Fruit fly (Drosophila melanogaster) whole organism, embryonic: ENCODE results near the gene Cep135.
A peak's percentile ranks its signal among the peaks of the same experiment; 100 is the strongest.

Experiments used
- Aef1 ChIP-seq: fragments of 200-800 bp; sonication (Bioruptor generic); IDR thresholded peaks from 3 replicates; pipeline ENCODE4 v1.3.6; 2022; ENCODE audit warnings: missing biosample characterization, missing genetic modification characterization
- Atf3 ChIP-seq: fragments of 200-800 bp; sonication (Bioruptor generic); optimal IDR thresholded peaks from 3 replicates; lab custom pipeline; 2016; ENCODE audit warnings: missing biosample characterization, missing genetic modification characterization
- CG10366 ChIP-seq: fragments of 200-800 bp; sonication (Bioruptor generic); IDR thresholded peaks from 2 replicates; pipeline ENCODE4 v1.3.6; 2022; ENCODE audit warnings: missing biosample characterization, missing genetic modification characterization
- CG10462 ChIP-seq: fragments of 200-800 bp; sonication (Bioruptor generic); optimal IDR thresholded peaks from 2 replicates; lab custom pipeline; 2016; ENCODE audit warnings: missing biosample characterization, missing genetic modification characterization
- CG12769 ChIP-seq: fragments of 200-800 bp; sonication (Bioruptor generic); optimal IDR thresholded peaks from 2 replicates; lab custom pipeline; 2019; ENCODE audit warnings: missing biosample characterization, mild to moderate bottlenecking, missing genetic modification characterization, moderate library complexity
- CG13123 ChIP-seq: fragments of 200-800 bp; sonication (Bioruptor generic); optimal IDR thresholded peaks from 2 replicates; lab custom pipeline; 2016; ENCODE audit warnings: missing biosample characterization, missing genetic modification characterization
- CG13624 ChIP-seq: fragments of 200-800 bp; sonication (Bioruptor generic); optimal IDR thresholded peaks from 2 replicates; lab custom pipeline; 2016; ENCODE audit warnings: missing biosample characterization, missing genetic modification characterization
- CG14441 ChIP-seq: fragments of 200-800 bp; sonication (Bioruptor generic); IDR thresholded peaks from 2 replicates; pipeline ENCODE4 v1.3.6; 2022; ENCODE audit warnings: missing biosample characterization, missing genetic modification characterization
- CG14965 ChIP-seq: fragments of 200-800 bp; sonication (Bioruptor generic); optimal IDR thresholded peaks from 2 replicates; lab custom pipeline; 2016; ENCODE audit warnings: missing biosample characterization, missing genetic modification characterization, borderline replicate concordance
- CG16779 ChIP-seq: fragments of 200-800 bp; sonication (Bioruptor generic); IDR thresholded peaks from 2 replicates; pipeline ENCODE4 v1.3.6; 2022; ENCODE audit warnings: missing biosample characterization, missing genetic modification characterization
- CG1832 ChIP-seq: fragments of 200-800 bp; sonication (Bioruptor generic); optimal IDR thresholded peaks from 2 replicates; lab custom pipeline; 2017; ENCODE audit warnings: missing biosample characterization, mild to moderate bottlenecking, missing genetic modification characterization, inconsistent platforms
- CG2120 ChIP-seq: fragments of 200-800 bp; sonication (Bioruptor generic); optimal IDR thresholded peaks from 3 replicates; lab custom pipeline; 2016; ENCODE audit warnings: missing biosample characterization, missing genetic modification characterization
- CG2129 ChIP-seq: fragments of 200-800 bp; sonication (Bioruptor generic); IDR thresholded peaks from 2 replicates; pipeline ENCODE4 v1.3.6; 2022; ENCODE audit warnings: missing biosample characterization, missing genetic modification characterization; ENCODE audit not compliant: partially characterized antibody
- CG2678 ChIP-seq: fragments of 200-800 bp; sonication (Bioruptor generic); optimal IDR thresholded peaks from 3 replicates; lab custom pipeline; 2019; ENCODE audit warnings: missing biosample characterization, mild to moderate bottlenecking, missing genetic modification characterization, moderate library complexity
- CG30020 ChIP-seq: fragments of 200-800 bp; optimal IDR thresholded peaks from 2 replicates; lab custom pipeline; 2019; ENCODE audit warnings: missing biosample characterization, mild to moderate bottlenecking, missing genetic modification characterization, moderate library complexity
- CG3065 ChIP-seq: fragments of 200-800 bp; sonication (Bioruptor generic); optimal IDR thresholded peaks from 2 replicates; lab custom pipeline; 2016; ENCODE audit warnings: missing biosample characterization, missing genetic modification characterization
- CG31441 ChIP-seq: fragments of 200-800 bp; sonication (Bioruptor generic); IDR thresholded peaks from 2 replicates; pipeline ENCODE4 v1.3.6; 2022; ENCODE audit warnings: missing biosample characterization, missing genetic modification characterization
- CG3407 ChIP-seq: fragments of 200-800 bp; sonication (Bioruptor generic); optimal IDR thresholded peaks from 2 replicates; lab custom pipeline; 2018; ENCODE audit warnings: missing biosample characterization, mild to moderate bottlenecking, missing genetic modification characterization
- CG4328 ChIP-seq: fragments of 200-800 bp; sonication (Bioruptor generic); optimal IDR thresholded peaks from 3 replicates; lab custom pipeline; 2017; ENCODE audit warnings: missing biosample characterization, missing genetic modification reagents, missing genetic modification characterization
- CG43689 ChIP-seq: fragments of 200-800 bp; sonication (Bioruptor generic); IDR thresholded peaks from 2 replicates; pipeline ENCODE4 v1.3.6; 2022; ENCODE audit warnings: missing biosample characterization, missing genetic modification characterization
- CG6689 ChIP-seq: fragments of 200-800 bp; sonication (Bioruptor generic); IDR thresholded peaks from 2 replicates; pipeline ENCODE4 v1.3.6; 2022; ENCODE audit warnings: missing biosample characterization, missing genetic modification characterization
- CG6854 ChIP-seq: fragments of 200-800 bp; sonication (Bioruptor generic); optimal IDR thresholded peaks from 3 replicates; lab custom pipeline; 2017; ENCODE audit warnings: missing biosample characterization, mild to moderate bottlenecking, missing genetic modification characterization
- CG7271 ChIP-seq: fragments of 200-800 bp; sonication (Bioruptor generic); optimal IDR thresholded peaks from 2 replicates; lab custom pipeline; 2018; ENCODE audit warnings: missing biosample characterization, mild to moderate bottlenecking, missing genetic modification characterization, moderate library complexity
- CG8924 ChIP-seq: fragments of 200-800 bp; optimal IDR thresholded peaks from 3 replicates; lab custom pipeline; 2019; ENCODE audit warnings: missing biosample characterization, mild to moderate bottlenecking, missing genetic modification characterization, moderate library complexity
- Chrac-16 ChIP-seq: fragments of 200-800 bp; sonication (Bioruptor generic); optimal IDR thresholded peaks from 3 replicates; lab custom pipeline; 2016; ENCODE audit warnings: missing biosample characterization, missing genetic modification characterization
- D19A ChIP-seq: fragments of 200-800 bp; optimal IDR thresholded peaks from 3 replicates; lab custom pipeline; 2019; ENCODE audit warnings: missing biosample characterization, mild to moderate bottlenecking, missing genetic modification characterization, moderate library complexity
- D19B ChIP-seq: fragments of 200-800 bp; sonication (Bioruptor generic); optimal IDR thresholded peaks from 2 replicates; lab custom pipeline; 2017; ENCODE audit warnings: missing biosample characterization, mild to moderate bottlenecking, missing genetic modification characterization
- Dad ChIP-seq: fragments of 200-800 bp; sonication (Bioruptor generic); optimal IDR thresholded peaks from 3 replicates; lab custom pipeline; 2016; ENCODE audit warnings: missing biosample characterization, missing genetic modification characterization
- Dbx ChIP-seq: fragments of 200-800 bp; sonication (Bioruptor generic); IDR thresholded peaks from 3 replicates; pipeline ENCODE4 v1.3.6; 2022; ENCODE audit warnings: missing biosample characterization, missing genetic modification characterization
- Gug ChIP-seq: fragments of 200-800 bp; sonication (Bioruptor generic); IDR thresholded peaks from 4 replicates; pipeline ENCODE4 v1.3.6; 2022; ENCODE audit warnings: missing biosample characterization, missing genetic modification characterization
- H2.0 ChIP-seq: fragments of 200-800 bp; sonication (Bioruptor generic); IDR thresholded peaks from 2 replicates; pipeline ENCODE4 v1.3.6; 2022; ENCODE audit warnings: missing biosample characterization, missing genetic modification characterization
- HLHmδ ChIP-seq: fragments of 200-800 bp; sonication (Bioruptor generic); optimal IDR thresholded peaks from 2 replicates; lab custom pipeline; 2018; ENCODE audit warnings: missing biosample characterization, mild to moderate bottlenecking, missing genetic modification characterization, moderate library complexity
- Hr78 ChIP-seq, 2 experiments: fragments of 200-800 bp in 1 of 2; fragments of >200 bp in 1 of 2; sonication (Bioruptor generic) in 1 of 2; optimal IDR thresholded peaks; 2 replicates each; lab custom pipeline; 2017 to 2019; ENCODE audit warnings: missing biosample characterization in 2 of 2, missing genetic modification characterization in 2 of 2, mild to moderate bottlenecking in 1 of 2, moderate library complexity in 1 of 2
- Mes4 ChIP-seq: fragments of 200-800 bp; sonication (Bioruptor generic); optimal IDR thresholded peaks from 2 replicates; lab custom pipeline; 2016; ENCODE audit warnings: missing biosample characterization, missing genetic modification characterization
- NK7.1 ChIP-seq: fragments of 200-800 bp; sonication (Bioruptor generic); optimal IDR thresholded peaks from 3 replicates; lab custom pipeline; 2016; ENCODE audit warnings: missing biosample characterization, missing genetic modification characterization
- aop ChIP-seq: fragments of 200-800 bp; sonication (Bioruptor generic); IDR thresholded peaks from 2 replicates; pipeline ENCODE4 v1.3.6; 2022; ENCODE audit warnings: missing biosample characterization, missing genetic modification characterization
- bab2 ChIP-seq: fragments of 200-800 bp; sonication (Bioruptor generic); optimal IDR thresholded peaks from 2 replicates; lab custom pipeline; 2016; ENCODE audit warnings: missing biosample characterization, missing genetic modification characterization
- bigmax ChIP-seq: fragments of 200-800 bp; sonication (Bioruptor generic); optimal IDR thresholded peaks from 2 replicates; lab custom pipeline; 2018; ENCODE audit warnings: missing biosample characterization, mild to moderate bottlenecking, missing genetic modification characterization
- cwo ChIP-seq: fragments of 200-800 bp; sonication (Bioruptor generic); optimal IDR thresholded peaks from 3 replicates; lab custom pipeline; 2017; ENCODE audit warnings: missing biosample characterization, missing genetic modification characterization, mild to moderate bottlenecking, moderate library complexity, missing genetic modification reagents
- dysf ChIP-seq: fragments of 200-800 bp; sonication (Bioruptor generic); IDR thresholded peaks from 3 replicates; pipeline ENCODE4 v1.3.6; 2022; ENCODE audit warnings: missing biosample characterization, missing genetic modification characterization
- gt ChIP-seq: fragments of 200-800 bp; sonication (Bioruptor generic); IDR thresholded peaks from 2 replicates; pipeline ENCODE4 v1.3.6; 2022; ENCODE audit warnings: missing biosample characterization, missing genetic modification characterization
- hb ChIP-seq: fragments of 200-800 bp; sonication (Bioruptor generic); IDR thresholded peaks from 3 replicates; pipeline ENCODE4 v1.3.6; 2022; ENCODE audit warnings: missing biosample characterization, missing genetic modification characterization; ENCODE audit not compliant: partially characterized antibody
- kni ChIP-seq: fragments of 200-800 bp; sonication (Bioruptor generic); optimal IDR thresholded peaks from 3 replicates; lab custom pipeline; 2017; ENCODE audit warnings: mild to moderate bottlenecking, missing biosample characterization, missing genetic modification reagents, missing genetic modification characterization
- nmo ChIP-seq: fragments of 200-800 bp; sonication (Bioruptor generic); optimal IDR thresholded peaks from 2 replicates; lab custom pipeline; 2018; ENCODE audit warnings: missing biosample characterization, mild to moderate bottlenecking, missing genetic modification characterization, moderate library complexity
- oc ChIP-seq: fragments of 200-800 bp; sonication (Bioruptor generic); optimal IDR thresholded peaks from 2 replicates; lab custom pipeline; 2018; ENCODE audit warnings: missing biosample characterization, mild to moderate bottlenecking, missing genetic modification characterization, moderate library complexity
- org-1 ChIP-seq: fragments of 200-800 bp; sonication (Bioruptor generic); optimal IDR thresholded peaks from 2 replicates; lab custom pipeline; 2017; ENCODE audit warnings: missing biosample characterization, missing genetic modification characterization
- schlank ChIP-seq: fragments of 200-800 bp; sonication (Bioruptor generic); optimal IDR thresholded peaks from 2 replicates; lab custom pipeline; 2018; ENCODE audit warnings: missing biosample characterization, mild to moderate bottlenecking, missing genetic modification characterization
- ssp ChIP-seq: fragments of 200-800 bp; sonication (Bioruptor generic); IDR thresholded peaks from 2 replicates; pipeline ENCODE4 v1.3.6; 2022; ENCODE audit warnings: missing biosample characterization, missing genetic modification characterization
- sug ChIP-seq: fragments of 200-800 bp; optimal IDR thresholded peaks from 2 replicates; lab custom pipeline; 2019; ENCODE audit warnings: missing biosample characterization, mild to moderate bottlenecking, missing genetic modification characterization, moderate library complexity
- vfl ChIP-seq: fragments of 200-800 bp; sonication (Bioruptor generic); optimal IDR thresholded peaks from 2 replicates; lab custom pipeline; 2016; ENCODE audit warnings: missing biosample characterization, missing genetic modification characterization
- vnd ChIP-seq: fragments of 200-800 bp; sonication (Bioruptor generic); IDR thresholded peaks from 3 replicates; pipeline ENCODE4 v1.3.6; 2022; ENCODE audit warnings: missing biosample characterization, missing genetic modification characterization; ENCODE audit not compliant: partially characterized antibody
- z ChIP-seq: fragments of 200-800 bp; sonication (Bioruptor generic); IDR thresholded peaks from 3 replicates; pipeline ENCODE4 v1.3.6; 2022; ENCODE audit warnings: missing biosample characterization, missing genetic modification characterization

Gene Cep135

DNA sequence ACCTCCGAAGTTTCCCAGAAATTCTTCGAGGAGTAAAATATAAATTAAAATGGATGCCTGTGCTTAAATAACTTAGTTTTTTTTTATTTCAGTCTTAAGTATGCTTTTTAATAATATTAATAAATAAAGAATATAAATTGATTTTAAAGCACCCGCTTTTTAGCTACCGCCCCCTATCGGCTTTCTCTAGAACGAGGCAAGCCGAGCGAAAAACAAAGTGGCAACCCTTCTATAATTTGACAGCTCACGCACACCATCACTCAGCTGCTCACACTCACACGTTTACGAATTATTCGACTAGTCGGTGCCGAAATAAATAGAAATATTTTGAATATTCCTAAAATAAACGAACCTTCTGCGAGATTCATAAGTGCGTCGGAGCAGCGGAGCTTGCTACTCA lies 45.0 kb downstream of the Cep135 start, which contains the start of gene CG6878 (continued):
- TF ChIP-seq Hr78 (GFP tag; optimal IDR thresholded peaks at IDR 0.05; lab: Kevin White, UChicago) (no peak), D19B (no peak), aop (no peak), CG2129 (no peak), ssp (GFP tag; lab: Robert Waterston, UW) (no peak), CG43689 (GFP tag; lab: Robert Waterston, UW) (no peak), gt (GFP tag; lab: Robert Waterston, UW) (no peak), HLHmδ (GFP tag; lab: Kevin White, UChicago) (no peak), CG2120 (GFP tag; lab: Kevin White, UChicago) (no peak), org-1 (no peak), CG3407 (GFP tag; lab: Kevin White, UChicago) (peak; percentile 4), Atf3 (GFP tag; lab: Kevin White, UChicago) (no peak), CG16779 (GFP tag; lab: Robert Waterston, UW) (no peak), CG14441 (no peak), Aef1 (GFP tag; lab: Robert Waterston, UW) (no peak; the same call in 2 of the 3 replicates), CG6854 (GFP tag; lab: Kevin White, UChicago) (no peak), NK7.1 (GFP tag; lab: Kevin White, UChicago) (no peak), oc (tag; lab: Kevin White, UChicago) (no peak), schlank (tag; lab: Kevin White, UChicago) (no peak), CG4328 (GFP tag; lab: Kevin White, UChicago) (no peak), vnd (no peak), CG13624 (GFP tag; lab: Kevin White, UChicago) (no peak), H2.0 (GFP tag; lab: Robert Waterston, UW) (no peak), D19A (tag; lab: Kevin White, UChicago) (peak; percentile 55), CG1832 (GFP tag; lab: Kevin White, UChicago) (no peak), Dbx (GFP tag; lab: Robert Waterston, UW) (0 out of 3 replicates have a peak, but pooled peaks have one; percentile 31), bab2 (GFP tag; lab: Kevin White, UChicago) (no peak), cwo (GFP tag; lab: Kevin White, UChicago) (no peak), CG10366 (GFP tag; lab: Robert Waterston, UW) (no peak), CG10462 (GFP tag; lab: Kevin White, UChicago) (no peak), CG14965 (GFP tag; lab: Kevin White, UChicago) (no peak), kni (GFP tag; lab: Kevin White, UChicago) (no peak), Dad (GFP tag; lab: Kevin White, UChicago) (no peak), Mes4 (GFP tag; lab: Kevin White, UChicago) (no peak), CG6689 (GFP tag; lab: Robert Waterston, UW) (no peak), sug (tag; lab: Kevin White, UChicago) (peak; percentile 55), dysf (GFP tag; lab: Robert Waterston, UW) (no peak), Chrac-16 (no peak), CG2678 (tag; lab: Kevin White, UChicago) (no peak), CG31441 (no peak; the same call in 1 of the 2 replicates), nmo (GFP tag; lab: Kevin White, UChicago) (peak; percentile 43), CG13123 (GFP tag; lab: Kevin White, UChicago) (no peak), CG7271 (tag; lab: Kevin White, UChicago) (no peak), CG3065 (GFP tag; lab: Kevin White, UChicago) (no peak), z (GFP tag; lab: Robert Waterston, UW) (no peak), vfl (GFP tag; lab: Kevin White, UChicago) (no peak), CG8924 (tag; lab: Kevin White, UChicago) (no peak), CG12769 (tag; lab: Kevin White, UChicago) (no peak), Gug (GFP tag; lab: Robert Waterston, UW) (no peak), bigmax (GFP tag; lab: Kevin White, UChicago) (no peak), CG30020 (tag; lab: Kevin White, UChicago) (no peak), hb (GFP tag; lab: Robert Waterston, UW) (no peak)
